Worm (Caenorhabditis elegans) whole organism, L4/young adult: ENCODE measurements around the gene fntb-1.

Experiments
- W03F9.2 ChIP-seq: fragments of 150-350 bp; optimal IDR thresholded peaks from 2 replicates; lab custom pipeline; 2014; ENCODE audit warnings: missing biosample characterization, missing genetic modification characterization
- dao-5 ChIP-seq: sonication (generic microtip); optimal IDR thresholded peaks from 2 replicates; lab custom pipeline; 2016; ENCODE audit warnings: missing genotype, missing genetic modification characterization, moderate library complexity, missing compliant biosample characterization
- him-1 ChIP-seq: sonication (generic microtip); optimal IDR thresholded peaks from 2 replicates; lab custom pipeline; 2016; ENCODE audit warnings: missing genotype, missing genetic modification reagents, missing genetic modification characterization, missing compliant biosample characterization

ce11 chrV:14472229-14472628 lies 24.8 kb downstream of the fntb-1 start, which contains the start of gene clec-227:
- TF ChIP-seq him-1 (tag; lab: Kevin White, UChicago): no peak
- TF ChIP-seq W03F9.2 (tag; lab: Kevin White, UChicago): no peak
- TF ChIP-seq dao-5: no peak
